Fruit fly (Drosophila melanogaster): Measurements from ENCODE around the gene NdufV3.

Gene NdufV3

DNA sequence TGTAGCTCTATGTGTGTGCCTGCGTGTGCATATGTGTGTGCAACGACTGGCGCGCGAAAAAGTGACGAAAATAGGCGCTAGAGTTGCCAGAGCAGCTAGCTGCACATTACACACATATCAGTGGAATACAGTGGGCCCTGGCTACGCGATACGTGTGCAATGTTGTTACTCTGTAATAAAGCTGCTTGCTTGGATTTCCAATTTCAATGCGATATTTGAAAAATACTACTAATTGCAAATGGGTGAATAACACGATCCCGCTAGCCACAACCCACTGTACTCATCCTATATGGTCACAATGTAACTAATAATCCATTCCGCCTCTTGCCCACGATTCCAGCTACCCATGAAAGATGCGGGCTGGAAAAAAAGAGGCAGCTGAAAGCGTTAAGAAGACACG is 1.6 kb downstream of the NdufV3 start:
- TF ChIP-seq pad (GFP tag; optimal IDR thresholded peaks at IDR 0.05) (peak; percentile 81), ovo (GFP tag; optimal IDR thresholded peaks at IDR 0.05) (peak; percentile 42), CG12768 (GFP tag; optimal IDR thresholded peaks at IDR 0.05) (peak; percentile 96), CG7101 (tag; optimal IDR thresholded peaks at IDR 0.05) (peak; percentile 95), kay (GFP tag; ENCODE audit: borderline replicate concordance) (no peak), cic (GFP tag; optimal IDR thresholded peaks at IDR 0.05) (peak; percentile 74), CG7045 (GFP tag; optimal IDR thresholded peaks at IDR 0.05) (peak; percentile 94), CG33017 (tag; optimal IDR thresholded peaks at IDR 0.05) (peak; percentile 92), CG14711 (tag; optimal IDR thresholded peaks at IDR 0.05) (peak; percentile 91), cnc (optimal IDR thresholded peaks at IDR 0.05) (no peak), CG11617 (GFP tag; optimal IDR thresholded peaks at IDR 0.05) (peak; percentile 85), Hr96 (GFP tag; optimal IDR thresholded peaks at IDR 0.05) (no peak), Crg-1 (GFP tag; optimal IDR thresholded peaks at IDR 0.05) (peak; percentile 91), Mnt (GFP tag; optimal IDR thresholded peaks at IDR 0.05) (peak; percentile 85), CG5204 (GFP tag; optimal IDR thresholded peaks at IDR 0.05) (peak; percentile 83), toe (GFP tag; optimal IDR thresholded peaks at IDR 0.05) (peak; percentile 92), bab1 (GFP tag; optimal IDR thresholded peaks at IDR 0.05) (peak; percentile 98), tj (GFP tag; optimal IDR thresholded peaks at IDR 0.05) (peak; percentile 69), CG1620 (GFP tag; optimal IDR thresholded peaks at IDR 0.05) (peak; percentile 92), Clk (GFP tag; optimal IDR thresholded peaks at IDR 0.05) (peak; percentile 89)

DNA sequence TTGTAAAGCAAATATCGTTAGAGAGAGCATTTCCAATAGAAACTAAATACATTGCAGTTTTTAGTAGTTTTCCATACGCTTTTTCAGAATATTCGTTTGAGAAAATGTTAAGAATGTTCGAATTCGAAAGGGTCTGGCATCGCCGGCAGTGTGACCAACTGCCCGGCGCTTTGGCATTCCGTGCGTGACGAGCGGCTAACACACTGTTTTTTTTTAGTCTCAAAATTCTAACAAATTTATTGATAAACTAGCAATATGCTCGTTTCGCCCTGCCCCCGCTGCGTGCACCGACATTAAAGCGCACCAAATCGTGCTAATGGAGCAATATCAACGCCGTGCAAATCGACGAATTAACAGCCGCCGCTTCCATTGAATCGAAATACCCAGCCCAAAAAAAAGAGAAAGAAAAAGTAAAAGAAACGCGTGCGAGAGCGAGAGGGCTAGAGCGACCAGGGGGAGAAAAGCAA is 5.9 kb downstream of the NdufV3 start, which contains the start of gene dsh:
Gene dsh (plus strand): TSS at position 174 of the 467 bp plus-strand sequence.
- TF ChIP-seq Crg-1 (GFP tag; optimal IDR thresholded peaks at IDR 0.05) (peak; percentile 7), pad (GFP tag; optimal IDR thresholded peaks at IDR 0.05) (peak; percentile 5), toe (GFP tag; optimal IDR thresholded peaks at IDR 0.05) (no peak), Hr96 (GFP tag; optimal IDR thresholded peaks at IDR 0.05) (no peak), CG11617 (GFP tag; optimal IDR thresholded peaks at IDR 0.05) (peak; percentile 29), Clk (GFP tag; optimal IDR thresholded peaks at IDR 0.05) (no peak), CG1620 (GFP tag; optimal IDR thresholded peaks at IDR 0.05) (no peak), CG12768 (GFP tag; optimal IDR thresholded peaks at IDR 0.05) (no peak), CG5204 (GFP tag; optimal IDR thresholded peaks at IDR 0.05) (no peak), CG14711 (tag; optimal IDR thresholded peaks at IDR 0.05) (peak; percentile 39), CG33017 (tag; optimal IDR thresholded peaks at IDR 0.05) (no peak), CG7101 (tag; optimal IDR thresholded peaks at IDR 0.05) (peak; percentile 35), Mnt (GFP tag; optimal IDR thresholded peaks at IDR 0.05) (peak; percentile 43), bab1 (GFP tag; optimal IDR thresholded peaks at IDR 0.05) (peak; percentile 62), kay (GFP tag; ENCODE audit: borderline replicate concordance) (no peak)

DNA sequence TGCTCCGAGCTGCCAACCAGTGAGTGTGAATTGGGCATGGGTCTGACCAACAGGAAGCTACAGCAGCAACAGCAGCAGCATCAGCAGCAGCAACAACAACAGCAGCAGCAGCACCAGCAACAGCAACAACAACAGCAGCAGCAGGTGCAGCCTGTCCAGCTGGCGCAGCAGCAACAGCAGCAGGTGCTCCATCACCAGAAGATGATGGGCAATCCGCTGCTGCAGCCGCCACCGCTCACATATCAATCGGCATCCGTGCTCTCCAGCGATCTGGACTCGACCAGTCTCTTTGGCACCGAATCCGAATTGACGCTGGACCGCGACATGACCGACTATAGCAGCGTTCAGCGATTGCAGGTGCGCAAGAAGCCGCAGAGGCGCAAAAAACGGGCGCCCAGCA is 6.8 kb downstream of the NdufV3 start:
- no peak for TF ChIP-seq cic (GFP tag; optimal IDR thresholded peaks at IDR 0.05)
- no peak for TF ChIP-seq CG12768 (GFP tag; optimal IDR thresholded peaks at IDR 0.05)
- no peak for TF ChIP-seq CG7101 (tag; optimal IDR thresholded peaks at IDR 0.05)
- no peak for TF ChIP-seq Hr96 (GFP tag; optimal IDR thresholded peaks at IDR 0.05)
- no peak for TF ChIP-seq tj (GFP tag; optimal IDR thresholded peaks at IDR 0.05)
- TF ChIP-seq Clk (GFP tag; optimal IDR thresholded peaks at IDR 0.05), result no peak
- no peak for TF ChIP-seq CG1620 (GFP tag; optimal IDR thresholded peaks at IDR 0.05)
- TF ChIP-seq ovo (GFP tag; optimal IDR thresholded peaks at IDR 0.05), result no peak
- TF ChIP-seq CG11617 (GFP tag; optimal IDR thresholded peaks at IDR 0.05), result no peak
- TF ChIP-seq Mnt (GFP tag; optimal IDR thresholded peaks at IDR 0.05), result no peak
- TF ChIP-seq Crg-1 (GFP tag; optimal IDR thresholded peaks at IDR 0.05), result no peak
- no peak for TF ChIP-seq CG33017 (tag; optimal IDR thresholded peaks at IDR 0.05)

DNA sequence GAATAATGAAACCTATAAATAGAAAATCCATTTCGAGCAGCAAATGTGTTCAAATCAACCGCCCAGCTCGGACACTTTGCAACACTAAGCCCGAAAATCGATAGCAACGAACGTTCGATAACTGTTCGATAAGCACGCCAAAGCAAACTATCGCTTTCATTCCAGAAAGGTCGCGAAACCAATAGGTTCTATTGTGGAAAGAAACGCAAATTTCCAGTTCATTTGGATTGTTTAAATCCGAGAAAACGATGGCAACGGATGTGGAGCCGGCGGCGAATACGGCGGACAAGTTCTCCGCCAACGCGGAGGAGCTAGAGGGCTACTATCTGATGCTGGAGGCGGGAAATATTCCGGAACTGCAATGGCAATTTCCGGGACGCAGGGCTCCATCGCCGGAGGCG is 9.3 kb downstream of the NdufV3 start, which contains the start of gene Pa1:
Gene Pa1 (plus strand): TSS at position 156 of the 401 bp plus-strand sequence.
- TF ChIP-seq bab1 (GFP tag; optimal IDR thresholded peaks at IDR 0.05), result peak; percentile 81
- no peak for TF ChIP-seq CG11617 (GFP tag; optimal IDR thresholded peaks at IDR 0.05)
- peak; percentile 24 for TF ChIP-seq Mnt (GFP tag; optimal IDR thresholded peaks at IDR 0.05)
- TF ChIP-seq CG14711 (tag; optimal IDR thresholded peaks at IDR 0.05), result no peak
- no peak for TF ChIP-seq tj (GFP tag; optimal IDR thresholded peaks at IDR 0.05)
- TF ChIP-seq Hr96 (GFP tag; optimal IDR thresholded peaks at IDR 0.05), result no peak
- TF ChIP-seq cic (GFP tag; optimal IDR thresholded peaks at IDR 0.05), result peak; percentile 1
- TF ChIP-seq cnc (optimal IDR thresholded peaks at IDR 0.05), result no peak
- TF ChIP-seq kay (GFP tag; ENCODE audit: borderline replicate concordance), result no peak
- peak; percentile 15 for TF ChIP-seq CG1620 (GFP tag; optimal IDR thresholded peaks at IDR 0.05)
- no peak for TF ChIP-seq CG7045 (GFP tag; optimal IDR thresholded peaks at IDR 0.05)
- TF ChIP-seq CG33017 (tag; optimal IDR thresholded peaks at IDR 0.05), result no peak
- TF ChIP-seq toe (GFP tag; optimal IDR thresholded peaks at IDR 0.05), result no peak
- TF ChIP-seq pad (GFP tag; optimal IDR thresholded peaks at IDR 0.05), result peak; percentile 31
- TF ChIP-seq Clk (GFP tag; optimal IDR thresholded peaks at IDR 0.05), result no peak
- TF ChIP-seq Crg-1 (GFP tag; optimal IDR thresholded peaks at IDR 0.05), result peak; percentile 33
- TF ChIP-seq CG5204 (GFP tag; optimal IDR thresholded peaks at IDR 0.05), result no peak
- no peak for TF ChIP-seq CG12768 (GFP tag; optimal IDR thresholded peaks at IDR 0.05)
- peak; percentile 43 for TF ChIP-seq CG7101 (tag; optimal IDR thresholded peaks at IDR 0.05)
- TF ChIP-seq ovo (GFP tag; optimal IDR thresholded peaks at IDR 0.05), result no peak

DNA sequence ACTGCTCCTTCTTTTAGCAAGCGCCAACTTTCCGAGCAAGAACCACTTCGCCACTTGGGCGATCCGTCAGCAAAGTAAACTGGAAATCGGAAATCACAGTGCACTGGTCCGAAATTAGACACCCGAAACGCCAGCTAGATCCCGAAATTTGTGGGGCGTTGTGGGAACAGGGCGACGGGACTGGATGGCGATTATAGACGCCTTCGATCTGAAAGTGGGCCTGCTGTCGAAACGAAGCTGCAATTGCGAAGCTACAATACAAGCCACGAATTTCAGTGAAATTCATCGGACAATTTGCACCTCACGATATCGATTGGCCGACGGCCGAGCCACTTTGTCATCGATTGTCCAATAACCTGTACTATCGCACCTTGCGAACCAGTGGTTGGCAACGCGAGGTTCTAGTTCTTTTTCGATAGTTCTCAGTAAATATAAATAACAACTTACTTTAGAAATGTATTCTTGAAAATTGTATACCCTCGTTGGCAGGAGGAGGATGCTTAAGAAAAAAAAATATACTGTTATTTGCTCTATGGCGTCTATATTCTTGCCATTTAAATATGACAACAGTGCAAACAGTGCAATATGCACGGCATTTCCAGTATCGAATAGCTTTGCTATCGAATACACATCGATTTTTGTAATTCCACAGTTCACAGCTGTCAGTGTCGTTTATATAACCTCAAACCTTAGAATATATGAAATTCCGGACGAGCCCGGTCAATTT is 18.1 kb downstream of the NdufV3 start, which contains the start of the genes hop and Tim8:
Gene hop (minus strand): TSS at position 316 of the 727 bp plus-strand sequence.
Gene Tim8 (plus strand): TSS at position 663 of the 727 bp plus-strand sequence.
- peak; percentile 44 for TF ChIP-seq tj (GFP tag; optimal IDR thresholded peaks at IDR 0.05)
- TF ChIP-seq bab1 (GFP tag; optimal IDR thresholded peaks at IDR 0.05), result peak; percentile 19
- no peak for TF ChIP-seq CG1620 (GFP tag; optimal IDR thresholded peaks at IDR 0.05)
- no peak for TF ChIP-seq toe (GFP tag; optimal IDR thresholded peaks at IDR 0.05)
- TF ChIP-seq cnc (optimal IDR thresholded peaks at IDR 0.05), result no peak
- TF ChIP-seq CG5204 (GFP tag; optimal IDR thresholded peaks at IDR 0.05), result no peak
- peak; percentile 6 for TF ChIP-seq CG7101 (tag; optimal IDR thresholded peaks at IDR 0.05)
- TF ChIP-seq cic (GFP tag; optimal IDR thresholded peaks at IDR 0.05), result no peak
- peak; percentile 49 for TF ChIP-seq CG14711 (tag; optimal IDR thresholded peaks at IDR 0.05)
- TF ChIP-seq CG12768 (GFP tag; optimal IDR thresholded peaks at IDR 0.05), result no peak
- TF ChIP-seq Hr96 (GFP tag; optimal IDR thresholded peaks at IDR 0.05), result no peak
- TF ChIP-seq Clk (GFP tag; optimal IDR thresholded peaks at IDR 0.05), result no peak
- no peak for TF ChIP-seq ovo (GFP tag; optimal IDR thresholded peaks at IDR 0.05)
- TF ChIP-seq Crg-1 (GFP tag; optimal IDR thresholded peaks at IDR 0.05), result no peak
- no peak for TF ChIP-seq kay (GFP tag; ENCODE audit: borderline replicate concordance)
- TF ChIP-seq CG7045 (GFP tag; optimal IDR thresholded peaks at IDR 0.05), result no peak
- TF ChIP-seq Mnt (GFP tag; optimal IDR thresholded peaks at IDR 0.05), result peak; percentile 26
- peak; percentile 23 for TF ChIP-seq pad (GFP tag; optimal IDR thresholded peaks at IDR 0.05)
- no peak for TF ChIP-seq CG33017 (tag; optimal IDR thresholded peaks at IDR 0.05)
- peak; percentile 14 for TF ChIP-seq CG11617 (GFP tag; optimal IDR thresholded peaks at IDR 0.05)

Measured in whole organism, adult.